Fruit fly (Drosophila melanogaster) whole organism, embryonic: ENCODE results near the gene CG12608.

Experiments used
- BEAF-32 ChIP-seq: fragments of 200-800 bp; sonication (Bioruptor generic); optimal IDR thresholded peaks from 3 replicates; lab custom pipeline; 2017; ENCODE audit warnings: missing biosample characterization, missing genetic modification characterization, mild to moderate bottlenecking, moderate library complexity, missing genetic modification reagents
- CG10543 ChIP-seq: fragments of 200-800 bp; sonication (Bioruptor generic); optimal IDR thresholded peaks from 3 replicates; lab custom pipeline; 2017; ENCODE audit warnings: missing biosample characterization, mild to moderate bottlenecking, missing genetic modification characterization, moderate library complexity
- CG11695 ChIP-seq: fragments of 200-800 bp; sonication (Bioruptor generic); IDR thresholded peaks from 3 replicates; pipeline ENCODE4 v1.3.6; 2022; ENCODE audit warnings: missing biosample characterization, missing genetic modification characterization
- CG12769 ChIP-seq: fragments of 200-800 bp; sonication (Bioruptor generic); optimal IDR thresholded peaks from 2 replicates; lab custom pipeline; 2019; ENCODE audit warnings: missing biosample characterization, mild to moderate bottlenecking, missing genetic modification characterization, moderate library complexity
- CG13894 ChIP-seq: fragments of 200-800 bp; sonication (Bioruptor generic); optimal IDR thresholded peaks from 3 replicates; lab custom pipeline; 2018; ENCODE audit warnings: missing biosample characterization, mild to moderate bottlenecking, missing genetic modification characterization, moderate library complexity
- CG16813 ChIP-seq: fragments of 200-800 bp; sonication (Bioruptor generic); IDR thresholded peaks from 3 replicates; pipeline ENCODE4 v1.3.6; 2022; ENCODE audit warnings: missing biosample characterization, missing genetic modification characterization; ENCODE audit not compliant: partially characterized antibody
- CG17328 ChIP-seq: fragments of 200-800 bp; sonication (Bioruptor generic); IDR thresholded peaks from 2 replicates; pipeline ENCODE4 v1.3.6; 2022; ENCODE audit warnings: missing biosample characterization, missing genetic modification characterization
- CG2202 ChIP-seq: fragments of 200-800 bp; sonication (Bioruptor generic); optimal IDR thresholded peaks from 2 replicates; lab custom pipeline; 2018; ENCODE audit warnings: missing biosample characterization, mild to moderate bottlenecking, missing genetic modification characterization
- CG2712 ChIP-seq: fragments of 200-800 bp; optimal IDR thresholded peaks from 3 replicates; lab custom pipeline; 2019; ENCODE audit warnings: missing biosample characterization, mild to moderate bottlenecking, missing genetic modification characterization, moderate library complexity
- CG32772 ChIP-seq: fragments of 200-800 bp; sonication (Bioruptor generic); IDR thresholded peaks from 2 replicates; pipeline ENCODE4 v1.3.6; 2022; ENCODE audit warnings: missing biosample characterization, missing genetic modification characterization
- CG34224 ChIP-seq: fragments of 200-800 bp; sonication (Bioruptor generic); IDR thresholded peaks from 3 replicates; pipeline ENCODE4 v1.3.6; 2022; ENCODE audit warnings: missing biosample characterization, missing genetic modification characterization; ENCODE audit not compliant: partially characterized antibody
- CG34376 ChIP-seq: fragments of 200-800 bp; sonication (Bioruptor generic); optimal IDR thresholded peaks from 2 replicates; lab custom pipeline; 2018; ENCODE audit warnings: missing biosample characterization, mild to moderate bottlenecking, missing genetic modification characterization
- CG4707 ChIP-seq: fragments of 200-800 bp; sonication (Bioruptor generic); optimal IDR thresholded peaks from 2 replicates; lab custom pipeline; 2018; ENCODE audit warnings: missing biosample characterization, mild to moderate bottlenecking, missing genetic modification characterization, moderate library complexity
- CG6254 ChIP-seq: fragments of 200-800 bp; sonication (Bioruptor generic); optimal IDR thresholded peaks from 3 replicates; lab custom pipeline; 2017; ENCODE audit warnings: mild to moderate bottlenecking, missing biosample characterization, missing genetic modification reagents, missing genetic modification characterization
- CG6689 ChIP-seq: fragments of 200-800 bp; sonication (Bioruptor generic); IDR thresholded peaks from 2 replicates; pipeline ENCODE4 v1.3.6; 2022; ENCODE audit warnings: missing biosample characterization, missing genetic modification characterization
- CG6854 ChIP-seq: fragments of 200-800 bp; sonication (Bioruptor generic); optimal IDR thresholded peaks from 3 replicates; lab custom pipeline; 2017; ENCODE audit warnings: missing biosample characterization, mild to moderate bottlenecking, missing genetic modification characterization
- CG7372 ChIP-seq: fragments of 200-800 bp; sonication (Bioruptor generic); IDR thresholded peaks from 2 replicates; pipeline ENCODE4 v1.3.6; 2022; ENCODE audit warnings: missing biosample characterization, missing genetic modification characterization
- CG7963 ChIP-seq: fragments of 200-800 bp; sonication (Bioruptor generic); IDR thresholded peaks from 3 replicates; pipeline ENCODE4 v1.3.6; 2022; ENCODE audit warnings: missing biosample characterization, missing genetic modification characterization; ENCODE audit not compliant: partially characterized antibody
- Dfd ChIP-seq, 2 experiments: fragments of >200 bp; optimal IDR thresholded peaks; 2 replicates each; lab custom pipeline; 2017; ENCODE audit warnings: missing biosample characterization in 2 of 2, missing genetic modification characterization in 2 of 2
- Ets65A ChIP-seq: fragments of 200-800 bp; sonication (Bioruptor generic); peaks from one replicate; lab custom pipeline; 2016; ENCODE audit warnings: missing biosample characterization, missing genetic modification characterization
- Gug ChIP-seq: fragments of 200-800 bp; sonication (Bioruptor generic); IDR thresholded peaks from 4 replicates; pipeline ENCODE4 v1.3.6; 2022; ENCODE audit warnings: missing biosample characterization, missing genetic modification characterization
- Hr3 ChIP-seq: fragments of 200-800 bp; sonication (Bioruptor generic); optimal IDR thresholded peaks from 3 replicates; lab custom pipeline; 2016; ENCODE audit warnings: missing biosample characterization, missing genetic modification characterization
- Nf-YA ChIP-seq: fragments of 200-800 bp; sonication (Bioruptor generic); IDR thresholded peaks from 2 replicates; pipeline ENCODE4 v1.3.6; 2022; ENCODE audit warnings: missing biosample characterization, missing genetic modification characterization
- Oli ChIP-seq: fragments of 200-800 bp; sonication (Bioruptor generic); optimal IDR thresholded peaks from 2 replicates; lab custom pipeline; 2018; ENCODE audit warnings: missing biosample characterization, mild to moderate bottlenecking, missing genetic modification characterization, moderate library complexity
- Ravus ChIP-seq: fragments of 200-800 bp; sonication (Bioruptor generic); IDR thresholded peaks from 2 replicates; pipeline ENCODE4 v1.3.6; 2022; ENCODE audit warnings: missing biosample characterization, missing genetic modification characterization
- Rfx ChIP-seq: fragments of 200-800 bp; sonication (Bioruptor generic); IDR thresholded peaks from 2 replicates; pipeline ENCODE4 v1.3.6; 2022; ENCODE audit warnings: missing biosample characterization, missing genetic modification characterization
- Six4 ChIP-seq: fragments of 200-800 bp; sonication (Bioruptor generic); optimal IDR thresholded peaks from 2 replicates; lab custom pipeline; 2016; ENCODE audit warnings: missing biosample characterization, missing genetic modification characterization
- Stat92E ChIP-seq, 3 experiments: fragments of >200 bp in 2 of 3; fragments of 200-800 bp in 1 of 3; sonication (Bioruptor generic) in 1 of 3; optimal IDR thresholded peaks; 2 replicates each; lab custom pipeline; 2017 to 2019; ENCODE audit warnings: missing biosample characterization in 3 of 3, missing genetic modification characterization in 3 of 3, mild to moderate bottlenecking in 1 of 3, moderate library complexity in 1 of 3
- Trl ChIP-seq, 3 experiments: fragments of >200 bp in 2 of 3; fragments of 200-800 bp in 1 of 3; sonication (Bioruptor generic) in 1 of 3; optimal IDR thresholded peaks; 2 replicates in 1 of 3; 3 replicates in 2 of 3; lab custom pipeline; 2016 to 2017; ENCODE audit warnings: missing biosample characterization in 1 of 3, missing genetic modification characterization in 1 of 3
- Xbp1 ChIP-seq: fragments of 200-800 bp; sonication (Bioruptor generic); optimal IDR thresholded peaks from 3 replicates; lab custom pipeline; 2016; ENCODE audit warnings: missing biosample characterization, mild to moderate bottlenecking, missing genetic modification characterization
- Xrp1 ChIP-seq: fragments of 200-800 bp; sonication (Bioruptor generic); IDR thresholded peaks from 2 replicates; pipeline ENCODE4 v1.3.6; 2022; ENCODE audit warnings: missing biosample characterization, missing genetic modification characterization
- abd-A ChIP-seq: fragments of 200-800 bp; sonication (Bioruptor generic); optimal IDR thresholded peaks from 3 replicates; lab custom pipeline; 2019; ENCODE audit warnings: missing biosample characterization, mild to moderate bottlenecking, missing genetic modification characterization, moderate library complexity
- ac ChIP-seq: fragments of 200-800 bp; sonication (Bioruptor generic); optimal IDR thresholded peaks from 3 replicates; lab custom pipeline; 2017; ENCODE audit warnings: missing biosample characterization, mild to moderate bottlenecking, missing genetic modification characterization
- chinmo ChIP-seq: fragments of 200-800 bp; sonication (Bioruptor generic); IDR thresholded peaks from 4 replicates; pipeline ENCODE4 v1.3.6; 2022; ENCODE audit warnings: missing biosample characterization, missing genetic modification characterization; ENCODE audit not compliant: partially characterized antibody
- eyg ChIP-seq: fragments of 200-800 bp; sonication (Bioruptor generic); optimal IDR thresholded peaks from 3 replicates; lab custom pipeline; 2016; ENCODE audit warnings: missing biosample characterization, missing genetic modification characterization
- gce ChIP-seq: fragments of 200-800 bp; sonication (Bioruptor generic); IDR thresholded peaks from 3 replicates; pipeline ENCODE4 v1.3.6; 2022; ENCODE audit warnings: missing biosample characterization, missing genetic modification characterization
- ham ChIP-seq: fragments of 200-800 bp; sonication (Bioruptor generic); IDR thresholded peaks from 2 replicates; pipeline ENCODE4 v1.3.6; 2022; ENCODE audit warnings: missing biosample characterization, missing genetic modification characterization
- ind ChIP-seq: fragments of 200-800 bp; sonication (Bioruptor generic); optimal IDR thresholded peaks from 3 replicates; lab custom pipeline; 2016; ENCODE audit warnings: missing biosample characterization, missing genetic modification characterization
- lab ChIP-seq: fragments of 200-800 bp; sonication (Bioruptor generic); optimal IDR thresholded peaks from 3 replicates; lab custom pipeline; 2017; ENCODE audit warnings: missing biosample characterization, missing genetic modification characterization, mild to moderate bottlenecking, moderate library complexity, missing genetic modification reagents
- lbe ChIP-seq: fragments of 200-800 bp; sonication (Bioruptor generic); optimal IDR thresholded peaks from 2 replicates; lab custom pipeline; 2016; ENCODE audit warnings: missing biosample characterization, mild to moderate bottlenecking, missing genetic modification characterization
- oc ChIP-seq: fragments of 200-800 bp; sonication (Bioruptor generic); optimal IDR thresholded peaks from 2 replicates; lab custom pipeline; 2018; ENCODE audit warnings: missing biosample characterization, mild to moderate bottlenecking, missing genetic modification characterization, moderate library complexity
- peb ChIP-seq: fragments of 200-800 bp; sonication (Bioruptor generic); IDR thresholded peaks from 2 replicates; pipeline ENCODE4 v1.3.6; 2022; ENCODE audit warnings: missing biosample characterization, missing genetic modification characterization
- ranshi ChIP-seq: fragments of 200-800 bp; sonication (Bioruptor generic); IDR thresholded peaks from 2 replicates; pipeline ENCODE4 v1.3.6; 2022; ENCODE audit warnings: missing biosample characterization, missing genetic modification characterization
- row ChIP-seq: fragments of 200-800 bp; sonication (Bioruptor generic); IDR thresholded peaks from 3 replicates; pipeline ENCODE4 v1.3.6; 2022; ENCODE audit warnings: missing biosample characterization, missing genetic modification characterization
- sd ChIP-seq: fragments of 200-800 bp; sonication (Bioruptor generic); optimal IDR thresholded peaks from 3 replicates; lab custom pipeline; 2018; ENCODE audit warnings: missing biosample characterization, mild to moderate bottlenecking, missing genetic modification characterization, moderate library complexity
- sug ChIP-seq: fragments of 200-800 bp; optimal IDR thresholded peaks from 2 replicates; lab custom pipeline; 2019; ENCODE audit warnings: missing biosample characterization, mild to moderate bottlenecking, missing genetic modification characterization, moderate library complexity
- tgo ChIP-seq: fragments of 200-800 bp; sonication (Bioruptor generic); IDR thresholded peaks from 3 replicates; pipeline ENCODE4 v1.3.6; 2022; ENCODE audit warnings: missing biosample characterization, missing genetic modification characterization
- vnd ChIP-seq: fragments of 200-800 bp; sonication (Bioruptor generic); IDR thresholded peaks from 3 replicates; pipeline ENCODE4 v1.3.6; 2022; ENCODE audit warnings: missing biosample characterization, missing genetic modification characterization; ENCODE audit not compliant: partially characterized antibody
- zf30C ChIP-seq: fragments of 200-800 bp; sonication (Bioruptor generic); optimal IDR thresholded peaks from 3 replicates; lab custom pipeline; 2018; ENCODE audit warnings: missing biosample characterization, mild to moderate bottlenecking, missing genetic modification characterization

CG12608 gene

DNA sequence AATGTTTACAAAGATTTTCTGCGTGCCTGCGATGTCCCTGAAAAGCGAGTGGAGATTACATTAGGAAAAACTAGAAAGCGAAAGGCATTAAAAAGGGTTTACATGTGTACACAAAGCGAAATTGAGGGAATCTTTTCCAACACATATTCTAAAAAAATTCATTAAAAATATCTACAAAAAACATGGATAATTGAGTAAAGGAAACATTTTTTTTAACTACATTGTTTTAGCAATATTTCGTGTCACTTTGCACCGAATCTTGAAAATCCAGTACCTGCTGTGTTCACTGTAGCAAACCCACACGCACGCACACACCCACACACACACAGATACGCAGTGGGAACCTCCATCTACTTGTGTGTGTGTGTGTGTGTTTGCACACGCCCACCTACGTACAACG, 40.2 kb downstream of the CG12608 start (continued):
- TF ChIP-seq Oli = no peak
- TF ChIP-seq CG4707 (GFP tag; lab: Kevin White, UChicago) = no peak
- peak; percentile 27; the same call in 1 of the 3 replicates for TF ChIP-seq tgo (GFP tag; lab: Robert Waterston, UW)
- peak; percentile 15; the same call in 1 of the 2 replicates for TF ChIP-seq CG32772 (GFP tag; lab: Robert Waterston, UW)
- TF ChIP-seq CG2202 = no peak
- TF ChIP-seq Ravus (GFP tag; lab: Robert Waterston, UW) = no peak
- no peak for TF ChIP-seq Xbp1 (GFP tag; lab: Kevin White, UChicago)
- TF ChIP-seq vnd = no peak
- TF ChIP-seq Rfx = peak; percentile 57
- no peak for TF ChIP-seq Gug (GFP tag; lab: Robert Waterston, UW)
- peak; percentile 68 for TF ChIP-seq row (GFP tag; lab: Robert Waterston, UW)
- no peak for TF ChIP-seq oc (tag; lab: Kevin White, UChicago)
- TF ChIP-seq Stat92E (GFP tag; optimal IDR thresholded peaks at IDR 0.05; lab: Kevin White, UChicago) = no peak
- TF ChIP-seq Xrp1 (GFP tag; lab: Robert Waterston, UW) = no peak
- TF ChIP-seq zf30C = no peak
- peak; percentile 45; the same call in 1 of the 3 replicates for TF ChIP-seq CG11695
- peak; percentile 19 for TF ChIP-seq CG6854 (GFP tag; lab: Kevin White, UChicago)
- no peak for TF ChIP-seq peb (GFP tag; lab: Robert Waterston, UW)
- no peak for TF ChIP-seq CG2712 (tag; lab: Kevin White, UChicago)
- no peak for TF ChIP-seq eyg
- no peak for TF ChIP-seq Hr3 (GFP tag; lab: Kevin White, UChicago)
- TF ChIP-seq CG34224 (GFP tag; lab: Robert Waterston, UW) = no peak
- peak; percentile 14 for TF ChIP-seq ind (GFP tag; lab: Kevin White, UChicago)
- TF ChIP-seq ranshi (GFP tag; lab: Robert Waterston, UW) = peak; percentile 51; the same call in 1 of the 2 replicates
- no peak for TF ChIP-seq ac (GFP tag; lab: Kevin White, UChicago)
- no peak for TF ChIP-seq Nf-YA
- TF ChIP-seq CG7963 (GFP tag; lab: Robert Waterston, UW) = no peak
- TF ChIP-seq CG17328 = no peak
- TF ChIP-seq ham (GFP tag; lab: Robert Waterston, UW) = no peak
- TF ChIP-seq CG6254 (GFP tag; lab: Kevin White, UChicago) = no peak

DNA sequence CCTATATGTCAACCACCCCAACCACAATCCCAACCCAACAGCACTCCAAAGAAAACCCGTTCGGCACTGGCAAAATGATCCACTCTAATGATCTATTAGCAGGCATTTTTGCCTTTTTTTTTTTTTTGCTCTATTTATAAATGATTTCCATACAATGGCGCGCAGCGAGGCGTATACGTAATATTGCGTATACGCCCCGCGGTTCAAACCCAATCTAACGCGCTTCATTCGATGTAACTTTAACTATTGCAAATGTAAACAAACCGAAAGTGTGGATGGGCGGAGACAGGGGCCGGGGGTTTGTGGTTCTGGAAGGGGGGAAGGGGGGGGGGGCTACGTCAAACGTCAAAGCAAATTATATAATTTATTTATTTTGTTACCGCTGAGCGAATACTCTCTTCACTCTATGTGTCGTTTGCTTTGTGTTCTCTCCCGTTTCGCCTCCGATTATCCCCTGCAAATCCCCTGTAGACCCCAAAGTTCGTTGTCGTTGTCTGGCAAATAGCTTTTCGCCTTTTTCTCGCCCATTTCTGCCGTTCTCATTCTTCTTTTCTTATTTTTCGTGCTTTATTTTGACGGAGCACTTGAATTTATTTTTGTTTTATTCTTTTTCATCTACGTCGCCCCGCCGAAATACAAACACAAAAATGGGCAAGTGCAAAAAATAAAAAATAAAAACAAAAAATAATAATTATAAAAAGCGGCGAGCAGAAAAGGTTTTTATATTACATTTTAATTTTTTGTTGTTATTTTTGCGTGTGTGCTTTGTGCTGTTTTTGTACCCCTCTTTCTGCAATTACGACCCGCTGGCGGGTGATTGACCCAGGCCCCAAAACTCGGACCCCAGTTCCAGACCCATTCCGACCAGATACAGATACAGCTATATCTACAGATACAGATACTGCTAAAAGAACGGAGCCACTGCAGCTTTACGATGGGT, 41.0 kb downstream of the CG12608 start:
- TF ChIP-seq BEAF-32 (GFP tag; lab: Kevin White, UChicago) = no peak
- peak; percentile 46 for TF ChIP-seq CG10543
- TF ChIP-seq Six4 (GFP tag; lab: Kevin White, UChicago) = no peak
- TF ChIP-seq CG16813 (GFP tag; lab: Robert Waterston, UW) = no peak
- peak; percentile 90 for TF ChIP-seq CG7372 (GFP tag; lab: Robert Waterston, UW)
- peak; percentile 8 for TF ChIP-seq lab (GFP tag; lab: Kevin White, UChicago)
- no peak for TF ChIP-seq Dfd (GFP tag; optimal IDR thresholded peaks at IDR 0.05; lab: Kevin White, UChicago)
- TF ChIP-seq abd-A (tag; lab: Kevin White, UChicago) = peak; percentile 71
- peak; percentile 80 for TF ChIP-seq CG13894 (tag; lab: Kevin White, UChicago)
- 0 out of 3 replicates have a peak, but pooled peaks have one; percentile 42 for TF ChIP-seq gce (GFP tag; lab: Robert Waterston, UW)
- TF ChIP-seq CG34376 = peak; percentile 21
- no peak for TF ChIP-seq CG6689
- peak; percentile 24 for TF ChIP-seq Ets65A (GFP tag; lab: Kevin White, UChicago)
- TF ChIP-seq CG12769 (tag; lab: Kevin White, UChicago) = peak; percentile 36
- peak; percentile 52 for TF ChIP-seq sug (tag; lab: Kevin White, UChicago)
- 0 out of 4 replicates have a peak, but pooled peaks have one; percentile 40 for TF ChIP-seq chinmo (GFP tag; lab: Robert Waterston, UW)
- peak; percentile 32 for TF ChIP-seq sd (tag; lab: Kevin White, UChicago)
- TF ChIP-seq lbe = peak; percentile 25
- peak in 1 of 2 experiments; percentile 21 for TF ChIP-seq Trl (optimal IDR thresholded peaks at IDR 0.05; lab: Kevin White, UChicago)
- no peak for TF ChIP-seq Trl (GFP tag; optimal IDR thresholded peaks at IDR 0.05; lab: Kevin White, UChicago)
